Worm (Caenorhabditis elegans): ENCODE results near the gene K07B1.7.

Gene K07B1.7

DNA sequence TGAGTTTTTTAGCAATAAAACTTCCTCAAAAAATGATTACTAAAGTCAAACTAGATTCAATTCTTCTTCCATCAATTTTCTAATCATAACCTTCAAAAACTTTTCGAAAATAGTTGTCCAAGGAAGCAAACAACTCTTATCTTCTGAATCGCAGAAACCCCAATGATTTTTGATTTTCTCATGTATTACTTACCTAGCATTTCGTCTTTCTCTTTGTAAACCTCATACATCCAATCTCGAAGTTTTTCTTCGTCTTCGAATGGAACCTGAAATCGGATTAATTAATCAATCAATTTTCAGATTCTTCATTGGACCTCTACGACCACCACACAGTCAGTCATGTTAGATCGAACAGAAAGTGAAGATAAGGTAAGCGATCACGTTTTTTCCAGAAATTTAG, 18.1 kb downstream of the K07B1.7 start, which contains the start of gene K07B1.4:
TSS of gene K07B1.4 (plus strand) at position 301 of the 400 bp plus-strand sequence.
- no peak for TF ChIP-seq ceh-13 (GFP tag; optimal IDR thresholded peaks at IDR 0.05)
- no peak for TF ChIP-seq flt-1 (GFP tag; IDR thresholded peaks at IDR 0.05)
- TF ChIP-seq aly-1 (tag; optimal IDR thresholded peaks at IDR 0.05) = no peak
- TF ChIP-seq B0310.2 (tag; optimal IDR thresholded peaks at IDR 0.05) = no peak
- no peak for TF ChIP-seq tra-4 (tag; optimal IDR thresholded peaks at IDR 0.05)
- TF ChIP-seq tbx-11 (GFP tag; IDR thresholded peaks at IDR 0.05) = no peak
- no peak for TF ChIP-seq tbx-37 (GFP tag; conservative IDR thresholded peaks at IDR 0.05)
- TF ChIP-seq scrt-1 (GFP tag; IDR thresholded peaks at IDR 0.05) = no peak
- no peak for TF ChIP-seq ceh-36 (tag; optimal IDR thresholded peaks at IDR 0.05)
- TF ChIP-seq hmbx-1 (tag; optimal IDR thresholded peaks at IDR 0.05) = no peak
- no peak for TF ChIP-seq hnd-1 (tag; optimal IDR thresholded peaks at IDR 0.05)
- TF ChIP-seq ama-1 (optimal IDR thresholded peaks at IDR 0.05) = no peak
- TF ChIP-seq sea-1 (GFP tag; conservative IDR thresholded peaks at IDR 0.05) = no peak
- no peak for TF ChIP-seq pes-1 (GFP tag; IDR thresholded peaks at IDR 0.05)
- TF ChIP-seq F13C5.2 (tag; optimal IDR thresholded peaks at IDR 0.05) = no peak
- TF ChIP-seq ets-7 (tag; optimal IDR thresholded peaks at IDR 0.05) = no peak

DNA sequence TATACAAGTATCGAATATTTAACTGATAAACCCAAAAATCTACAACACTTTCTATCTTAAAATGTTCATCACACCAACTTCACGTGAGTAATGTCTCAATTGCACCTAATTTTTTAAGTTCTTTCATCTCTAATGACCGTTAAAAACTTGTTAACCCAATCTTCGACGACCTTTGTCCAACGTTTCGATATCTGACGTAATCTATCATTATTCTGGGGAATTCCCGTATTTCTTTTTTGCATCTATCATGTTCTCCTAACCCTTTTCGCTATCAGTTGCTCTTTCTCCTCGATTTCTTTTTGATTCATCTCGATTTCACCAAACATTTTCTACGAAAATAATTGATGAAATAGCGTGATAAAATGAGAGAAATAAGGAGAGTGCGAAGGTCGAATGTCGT, 19.1 kb downstream of the K07B1.7 start:
- TF ChIP-seq sea-1 (GFP tag; conservative IDR thresholded peaks at IDR 0.05) (no peak), tbx-11 (GFP tag; IDR thresholded peaks at IDR 0.05) (no peak), F13C5.2 (tag; optimal IDR thresholded peaks at IDR 0.05) (no peak), B0310.2 (tag; optimal IDR thresholded peaks at IDR 0.05) (no peak), ceh-36 (tag; optimal IDR thresholded peaks at IDR 0.05) (no peak), ama-1 (optimal IDR thresholded peaks at IDR 0.05) (no peak), hmg-4 (GFP tag; optimal IDR thresholded peaks at IDR 0.05) (no peak), hnd-1 (tag; optimal IDR thresholded peaks at IDR 0.05) (no peak), tra-4 (tag; optimal IDR thresholded peaks at IDR 0.05) (no peak), tbx-37 (GFP tag; conservative IDR thresholded peaks at IDR 0.05) (no peak), flt-1 (GFP tag; IDR thresholded peaks at IDR 0.05) (no peak), ceh-13 (GFP tag; optimal IDR thresholded peaks at IDR 0.05) (no peak), aly-1 (tag; optimal IDR thresholded peaks at IDR 0.05) (no peak), scrt-1 (GFP tag; IDR thresholded peaks at IDR 0.05) (no peak)

DNA sequence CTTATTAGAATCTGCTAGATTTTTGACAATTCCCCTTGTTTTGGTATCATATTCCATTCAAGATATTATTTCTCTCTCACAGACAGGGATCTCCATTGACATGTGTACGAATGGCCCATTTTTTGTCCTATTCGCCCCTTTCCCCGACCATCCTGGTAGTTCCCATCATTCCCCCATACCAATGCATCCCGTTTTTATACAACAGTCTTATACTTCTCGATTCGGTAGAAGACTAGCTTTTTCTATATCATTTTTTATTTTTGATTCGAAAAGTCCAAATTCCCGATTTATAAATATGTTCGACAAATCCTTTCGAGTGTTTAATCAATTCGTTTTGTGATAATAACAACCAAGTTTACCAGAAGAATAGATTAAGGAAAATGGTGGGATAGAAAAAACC, 19.9 kb downstream of the K07B1.7 start:
- TF ChIP-seq tra-4 (tag; optimal IDR thresholded peaks at IDR 0.05) = no peak
- TF ChIP-seq hmg-4 (GFP tag; optimal IDR thresholded peaks at IDR 0.05) = no peak
- no peak for TF ChIP-seq tbx-11 (GFP tag; IDR thresholded peaks at IDR 0.05)
- no peak for TF ChIP-seq ets-7 (tag; optimal IDR thresholded peaks at IDR 0.05)
- no peak for TF ChIP-seq flt-1 (GFP tag; IDR thresholded peaks at IDR 0.05)
- no peak for TF ChIP-seq tbx-37 (GFP tag; conservative IDR thresholded peaks at IDR 0.05)
- no peak for TF ChIP-seq B0310.2 (tag; optimal IDR thresholded peaks at IDR 0.05)
- TF ChIP-seq pes-1 (GFP tag; IDR thresholded peaks at IDR 0.05) = no peak
- no peak for TF ChIP-seq hnd-1 (tag; optimal IDR thresholded peaks at IDR 0.05)
- no peak for TF ChIP-seq F13C5.2 (tag; optimal IDR thresholded peaks at IDR 0.05)
- TF ChIP-seq aly-1 (tag; optimal IDR thresholded peaks at IDR 0.05) = no peak

DNA sequence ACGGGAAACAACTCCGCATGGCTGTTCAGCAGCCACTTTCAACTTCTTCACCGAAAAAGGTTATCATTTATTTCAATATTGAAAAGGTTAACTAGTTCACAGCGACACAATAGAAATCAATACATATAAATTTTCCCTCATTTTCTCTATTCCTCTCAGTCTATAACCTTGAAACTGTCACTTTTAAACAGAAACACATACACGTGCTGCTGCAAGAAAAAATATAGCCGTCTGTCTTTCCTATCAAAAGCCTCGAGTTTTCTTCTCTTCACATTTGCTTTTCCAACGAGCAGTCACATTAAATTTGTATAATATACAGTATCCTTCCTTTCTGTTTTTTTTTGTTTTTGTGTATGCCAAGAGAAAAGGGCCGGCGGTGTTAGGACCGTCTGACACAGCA, 22.6 kb downstream of the K07B1.7 start:
- TF ChIP-seq tbx-37 (GFP tag; conservative IDR thresholded peaks at IDR 0.05) (no peak), ceh-13 (GFP tag; optimal IDR thresholded peaks at IDR 0.05) (no peak), sea-1 (GFP tag; conservative IDR thresholded peaks at IDR 0.05) (no peak), pes-1 (GFP tag; IDR thresholded peaks at IDR 0.05) (no peak), hnd-1 (tag; optimal IDR thresholded peaks at IDR 0.05) (no peak), ets-7 (tag; optimal IDR thresholded peaks at IDR 0.05) (no peak), tra-4 (tag; optimal IDR thresholded peaks at IDR 0.05) (no peak), tbx-11 (GFP tag; IDR thresholded peaks at IDR 0.05) (no peak), hmg-4 (GFP tag; optimal IDR thresholded peaks at IDR 0.05) (no peak), F13C5.2 (tag; optimal IDR thresholded peaks at IDR 0.05) (no peak), ama-1 (optimal IDR thresholded peaks at IDR 0.05) (no peak), aly-1 (tag; optimal IDR thresholded peaks at IDR 0.05) (no peak), hmbx-1 (tag; optimal IDR thresholded peaks at IDR 0.05) (no peak), flt-1 (GFP tag; IDR thresholded peaks at IDR 0.05) (no peak), ceh-36 (tag; optimal IDR thresholded peaks at IDR 0.05) (no peak), B0310.2 (tag; optimal IDR thresholded peaks at IDR 0.05) (no peak), scrt-1 (GFP tag; IDR thresholded peaks at IDR 0.05) (no peak)

DNA sequence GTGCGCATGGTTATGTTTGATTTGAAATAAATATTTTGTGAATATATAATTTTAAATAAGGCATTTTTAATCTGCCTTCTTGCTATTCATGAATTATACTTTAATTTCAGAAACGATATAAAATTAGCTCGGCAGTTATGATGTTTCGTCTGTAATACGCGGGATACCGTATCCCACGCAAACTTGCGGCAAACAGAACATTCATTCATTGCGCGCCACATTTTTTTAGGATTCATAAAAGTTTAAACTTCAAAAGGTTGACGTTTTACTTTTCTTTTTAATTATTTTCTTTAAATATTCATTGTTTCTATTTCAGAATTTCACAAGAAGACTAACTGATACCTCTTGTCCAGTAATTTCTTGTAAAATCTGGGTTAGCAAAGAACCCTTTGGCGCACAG, 23.9 kb downstream of the K07B1.7 start, which contains the start of gene tag-153:
TSS of gene tag-153 (plus strand) at position 200 of the 400 bp plus-strand sequence.
- TF ChIP-seq tra-4 (tag; optimal IDR thresholded peaks at IDR 0.05) = no peak
- no peak for TF ChIP-seq B0310.2 (tag; optimal IDR thresholded peaks at IDR 0.05)
- no peak for TF ChIP-seq tbx-37 (GFP tag; conservative IDR thresholded peaks at IDR 0.05)
- TF ChIP-seq pes-1 (GFP tag; IDR thresholded peaks at IDR 0.05) = no peak
- TF ChIP-seq tbx-11 (GFP tag; IDR thresholded peaks at IDR 0.05) = no peak
- TF ChIP-seq hmbx-1 (tag; optimal IDR thresholded peaks at IDR 0.05) = no peak
- no peak for TF ChIP-seq F13C5.2 (tag; optimal IDR thresholded peaks at IDR 0.05)
- no peak for TF ChIP-seq scrt-1 (GFP tag; IDR thresholded peaks at IDR 0.05)
- TF ChIP-seq sea-1 (GFP tag; conservative IDR thresholded peaks at IDR 0.05) = no peak
- no peak for TF ChIP-seq hnd-1 (tag; optimal IDR thresholded peaks at IDR 0.05)
- TF ChIP-seq ets-7 (tag; optimal IDR thresholded peaks at IDR 0.05) = no peak
- no peak for TF ChIP-seq flt-1 (GFP tag; IDR thresholded peaks at IDR 0.05)
- no peak for TF ChIP-seq ceh-13 (GFP tag; optimal IDR thresholded peaks at IDR 0.05)
- TF ChIP-seq ceh-36 (tag; optimal IDR thresholded peaks at IDR 0.05) = no peak

DNA sequence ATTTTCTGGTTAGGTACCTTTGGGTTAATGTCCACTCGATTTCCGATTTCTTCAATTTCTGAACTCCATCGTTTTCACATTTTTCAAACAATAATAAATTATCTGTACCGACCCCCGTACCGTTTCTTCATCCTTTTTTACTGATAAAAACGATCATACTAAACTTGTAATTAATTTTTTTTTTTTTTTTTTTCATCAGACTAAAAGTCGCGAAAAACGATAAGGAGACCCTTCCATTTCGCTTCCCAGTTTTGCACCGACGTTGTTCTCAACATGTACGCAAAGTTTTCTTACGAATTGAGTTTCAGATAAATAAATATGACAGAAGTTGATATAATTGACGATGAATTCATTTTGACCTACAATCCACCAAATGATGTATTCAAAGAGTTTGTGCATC, 25.6 kb downstream of the K07B1.7 start, which contains the start of gene F44A2.7:
TSS of gene F44A2.7 (plus strand) at position 301 of the 400 bp plus-strand sequence.
- TF ChIP-seq ets-7 (tag; optimal IDR thresholded peaks at IDR 0.05) = no peak
- no peak for TF ChIP-seq aly-1 (tag; optimal IDR thresholded peaks at IDR 0.05)
- TF ChIP-seq hmbx-1 (tag; optimal IDR thresholded peaks at IDR 0.05) = no peak
- no peak for TF ChIP-seq tra-4 (tag; optimal IDR thresholded peaks at IDR 0.05)
- no peak for TF ChIP-seq hnd-1 (tag; optimal IDR thresholded peaks at IDR 0.05)

DNA sequence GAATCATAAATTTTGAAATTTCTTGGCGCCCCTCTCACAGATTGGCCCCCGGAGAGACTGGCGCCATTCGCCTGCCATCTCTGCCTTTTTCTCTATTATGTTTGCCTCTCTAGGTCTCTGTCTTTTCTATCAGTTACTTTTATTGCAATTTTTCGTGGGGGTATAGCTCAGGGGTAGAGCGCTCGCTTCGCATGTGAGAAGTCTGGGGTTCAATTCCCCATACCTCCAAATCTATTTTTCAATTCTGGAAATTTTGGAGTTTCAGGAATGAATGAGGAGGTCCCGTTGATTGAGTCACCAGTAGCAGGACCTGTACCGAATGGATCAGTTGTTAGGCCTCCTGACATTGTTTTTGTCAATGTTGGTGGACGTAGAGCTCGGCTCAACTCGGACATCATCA, 28.7 kb downstream of the K07B1.7 start, which contains the start of gene kvs-3:
TSS of gene kvs-3 (plus strand) at position 266 of the 400 bp plus-strand sequence.
- no peak for TF ChIP-seq aly-1 (tag; optimal IDR thresholded peaks at IDR 0.05)
- TF ChIP-seq flt-1 (GFP tag; IDR thresholded peaks at IDR 0.05) = 0 out of 2 replicates have a peak, but pooled peaks have one; percentile 18
- no peak for TF ChIP-seq hmg-4 (GFP tag; optimal IDR thresholded peaks at IDR 0.05)
- TF ChIP-seq tbx-11 (GFP tag; IDR thresholded peaks at IDR 0.05) = peak; percentile 49; the same call in 1 of the 2 replicates
- TF ChIP-seq pes-1 (GFP tag; IDR thresholded peaks at IDR 0.05) = peak; percentile 68
